Fruit fly (Drosophila melanogaster) whole organism, wandering third instar larva: Measurements from ENCODE around the gene Datp.

Experiments used
- CG9705 ChIP-seq: fragments of 200-800 bp; sonication (Bioruptor generic); optimal IDR thresholded peaks from 2 replicates; lab custom pipeline; 2018; ENCODE audit warnings: missing biosample characterization, mild to moderate bottlenecking, missing genetic modification characterization
- Dif ChIP-seq: fragments of 200-275, 200-300 bp; sonication (Bioruptor generic); optimal IDR thresholded peaks from 2 replicates; lab custom pipeline; 2018; ENCODE audit warnings: missing biosample characterization, missing genetic modification characterization; ENCODE audit not compliant: partially characterized antibody
- GATAd ChIP-seq: sonication (Bioruptor generic); optimal IDR thresholded peaks from 2 replicates; lab custom pipeline; 2016; ENCODE audit warnings: missing biosample characterization, missing genetic modification characterization
- HLH106 ChIP-seq: fragments of 200-800 bp; optimal IDR thresholded peaks from 3 replicates; lab custom pipeline; 2019; ENCODE audit warnings: missing biosample characterization, mild to moderate bottlenecking, missing genetic modification characterization, moderate library complexity
- Hr83 ChIP-seq: fragments of 200-300 bp; sonication (Bioruptor generic); optimal IDR thresholded peaks from 2 replicates; lab custom pipeline; 2016; ENCODE audit warnings: missing biosample characterization, mild to moderate bottlenecking, missing genetic modification characterization, moderate library complexity; ENCODE audit not compliant: poor library complexity, severe bottlenecking
- Vsx2 ChIP-seq: fragments of 200-300, 225-300 bp; sonication (Bioruptor generic); optimal IDR thresholded peaks from 2 replicates; lab custom pipeline; 2018; ENCODE audit warnings: missing biosample characterization, missing genetic modification characterization; ENCODE audit not compliant: partially characterized antibody
- brk ChIP-seq: fragments of 200-800 bp; sonication (Bioruptor generic); optimal IDR thresholded peaks from 2 replicates; lab custom pipeline; 2016; ENCODE audit warnings: missing biosample characterization, mild to moderate bottlenecking, missing genetic modification characterization
- dl ChIP-seq, 2 experiments: fragments of 175-275, 200-275 bp in 1 of 2; fragments of 200-275 bp in 1 of 2; sonication (Bioruptor generic); optimal IDR thresholded peaks; lab custom pipeline; 2018; ENCODE audit warnings: mild to moderate bottlenecking in 2 of 2, missing biosample characterization in 2 of 2, missing genetic modification characterization in 2 of 2, moderate library complexity in 2 of 2; ENCODE audit not compliant: partially characterized antibody in 2 of 2, insufficient read depth in 1 of 2
- foxo ChIP-seq, 2 experiments: fragments of 200-800 bp; sonication (Bioruptor generic); optimal IDR thresholded peaks; 2 replicates in 1 of 2; 3 replicates in 1 of 2; lab custom pipeline; 2016 to 2017; ENCODE audit warnings: missing biosample characterization in 2 of 2, missing genetic modification characterization in 2 of 2
- lola ChIP-seq: fragments of >200 bp; optimal IDR thresholded peaks from 2 replicates; lab custom pipeline; 2017; ENCODE audit warnings: missing biosample characterization, missing genetic modification characterization
- usp ChIP-seq: fragments of >200 bp; optimal IDR thresholded peaks from 2 replicates; lab custom pipeline; 2017; ENCODE audit warnings: missing biosample characterization, missing genetic modification characterization

dm6 chr2L:9946051-9946450 is 7.5 kb upstream of the Datp start:
- TF ChIP-seq GATAd (GFP tag; lab: Kevin White, UChicago) (no peak), Hr83 (GFP tag; lab: Kevin White, UChicago) (peak; percentile 62), lola (GFP tag; lab: Kevin White, UChicago) (no peak), brk (GFP tag; lab: Kevin White, UChicago) (no peak), dl (GFP tag; optimal IDR thresholded peaks at IDR 0.05; lab: Kevin White, UChicago; ENCODE audit: insufficient read depth in 1 of 2, partially characterized antibody in 2 of 2) (no peak), foxo (GFP tag; optimal IDR thresholded peaks at IDR 0.05; lab: Kevin White, UChicago) (no peak), CG9705 (GFP tag; lab: Kevin White, UChicago) (no peak), Dif (GFP tag; lab: Kevin White, UChicago) (peak; percentile 75), Vsx2 (GFP tag; lab: Kevin White, UChicago) (peak; percentile 56), usp (GFP tag; lab: Kevin White, UChicago) (no peak), HLH106 (no peak)
